Fruit fly (Drosophila melanogaster) whole organism, embryonic: ENCODE data around the gene CG11267.
A peak's percentile ranks its signal among the peaks of the same experiment; 100 is the strongest.

Source experiments
- Blimp-1 ChIP-seq: fragments of 200-800 bp; sonication (Bioruptor generic); optimal IDR thresholded peaks from 3 replicates; lab custom pipeline; 2018; ENCODE audit warnings: missing biosample characterization, missing genetic modification characterization, mild to moderate bottlenecking, moderate library complexity, missing genetic modification reagents
- CG1024 ChIP-seq: fragments of 200-800 bp; sonication (Bioruptor generic); IDR thresholded peaks from 2 replicates; pipeline ENCODE4 v1.3.6; 2022; ENCODE audit warnings: missing biosample characterization, missing genetic modification characterization
- CG11085 ChIP-seq: fragments of 200-800 bp; sonication (Bioruptor generic); IDR thresholded peaks from 2 replicates; pipeline ENCODE4 v1.3.6; 2022; ENCODE audit warnings: missing biosample characterization, missing genetic modification characterization
- CG11093 ChIP-seq: fragments of 200-800 bp; sonication (Bioruptor generic); IDR thresholded peaks from 3 replicates; pipeline ENCODE4 v1.3.6; 2022; ENCODE audit warnings: missing biosample characterization, missing genetic modification characterization
- CG11398 ChIP-seq: fragments of 200-800 bp; sonication (Bioruptor generic); optimal IDR thresholded peaks from 2 replicates; lab custom pipeline; 2016; ENCODE audit warnings: missing biosample characterization, missing genetic modification characterization
- CG15011 ChIP-seq: fragments of 200-800 bp; sonication (Bioruptor generic); optimal IDR thresholded peaks from 3 replicates; lab custom pipeline; 2018; ENCODE audit warnings: missing biosample characterization, mild to moderate bottlenecking, missing genetic modification characterization
- CG15601 ChIP-seq: fragments of 200-800 bp; sonication (Bioruptor generic); optimal IDR thresholded peaks from 3 replicates; lab custom pipeline; 2019; ENCODE audit warnings: missing biosample characterization, mild to moderate bottlenecking, missing genetic modification characterization, moderate library complexity
- CG16779 ChIP-seq: fragments of 200-800 bp; sonication (Bioruptor generic); IDR thresholded peaks from 2 replicates; pipeline ENCODE4 v1.3.6; 2022; ENCODE audit warnings: missing biosample characterization, missing genetic modification characterization
- CG16863 ChIP-seq: fragments of 200-800 bp; sonication (Bioruptor generic); optimal IDR thresholded peaks from 3 replicates; lab custom pipeline; 2016; ENCODE audit warnings: missing biosample characterization, missing genetic modification characterization
- CG34376 ChIP-seq: fragments of 200-800 bp; sonication (Bioruptor generic); optimal IDR thresholded peaks from 2 replicates; lab custom pipeline; 2018; ENCODE audit warnings: missing biosample characterization, mild to moderate bottlenecking, missing genetic modification characterization
- CG4707 ChIP-seq: fragments of 200-800 bp; sonication (Bioruptor generic); optimal IDR thresholded peaks from 2 replicates; lab custom pipeline; 2018; ENCODE audit warnings: missing biosample characterization, mild to moderate bottlenecking, missing genetic modification characterization, moderate library complexity
- CG4820 ChIP-seq: fragments of 200-800 bp; sonication (Bioruptor generic); optimal IDR thresholded peaks from 3 replicates; lab custom pipeline; 2016; ENCODE audit warnings: missing biosample characterization, missing genetic modification characterization
- CG5953 ChIP-seq: fragments of 200-800 bp; sonication (Bioruptor generic); IDR thresholded peaks from 2 replicates; pipeline ENCODE4 v1.3.6; 2022; ENCODE audit warnings: missing biosample characterization, missing genetic modification characterization
- CG6683 ChIP-seq: fragments of 200-800 bp; sonication (Bioruptor generic); optimal IDR thresholded peaks from 2 replicates; lab custom pipeline; 2017; ENCODE audit warnings: missing biosample characterization, mild to moderate bottlenecking, missing genetic modification characterization, missing genetic modification reagents
- CG6765 ChIP-seq: fragments of 200-800 bp; sonication (Bioruptor generic); optimal IDR thresholded peaks from 3 replicates; lab custom pipeline; 2017; ENCODE audit warnings: missing biosample characterization, mild to moderate bottlenecking, missing genetic modification characterization
- CG7271 ChIP-seq: fragments of 200-800 bp; sonication (Bioruptor generic); optimal IDR thresholded peaks from 2 replicates; lab custom pipeline; 2018; ENCODE audit warnings: missing biosample characterization, mild to moderate bottlenecking, missing genetic modification characterization, moderate library complexity
- CG7987 ChIP-seq: fragments of 200-800 bp; sonication (Bioruptor generic); optimal IDR thresholded peaks from 2 replicates; lab custom pipeline; 2018; ENCODE audit warnings: missing biosample characterization, mild to moderate bottlenecking, missing genetic modification characterization, moderate library complexity
- CG9609 ChIP-seq: fragments of 200-800 bp; sonication (Bioruptor generic); optimal IDR thresholded peaks from 3 replicates; lab custom pipeline; 2016; ENCODE audit warnings: missing biosample characterization, missing genetic modification characterization
- CG9727 ChIP-seq: fragments of 200-800 bp; sonication (Bioruptor generic); optimal IDR thresholded peaks from 3 replicates; lab custom pipeline; 2017; ENCODE audit warnings: missing biosample characterization, mild to moderate bottlenecking, missing genetic modification characterization
- CG9797 ChIP-seq: fragments of 200-800 bp; sonication (Bioruptor generic); optimal IDR thresholded peaks from 3 replicates; lab custom pipeline; 2018; ENCODE audit warnings: missing biosample characterization, mild to moderate bottlenecking, missing genetic modification characterization
- Ets97D ChIP-seq: fragments of 200-800 bp; sonication (Bioruptor generic); optimal IDR thresholded peaks from 3 replicates; lab custom pipeline; 2016; ENCODE audit warnings: missing biosample characterization, missing genetic modification characterization
- NC2α ChIP-seq: fragments of 200-800 bp; sonication (Bioruptor generic); optimal IDR thresholded peaks from 2 replicates; lab custom pipeline; 2016; ENCODE audit warnings: missing biosample characterization, missing genetic modification characterization
- Nf-YA ChIP-seq: fragments of 200-800 bp; sonication (Bioruptor generic); IDR thresholded peaks from 2 replicates; pipeline ENCODE4 v1.3.6; 2022; ENCODE audit warnings: missing biosample characterization, missing genetic modification characterization
- Sox102F ChIP-seq: fragments of 200-800 bp; sonication (Bioruptor generic); optimal IDR thresholded peaks from 2 replicates; lab custom pipeline; 2018; ENCODE audit warnings: missing biosample characterization, mild to moderate bottlenecking, missing genetic modification characterization, moderate library complexity
- Ssrp ChIP-seq: fragments of 200-800 bp; sonication (Bioruptor generic); optimal IDR thresholded peaks from 2 replicates; lab custom pipeline; 2018; ENCODE audit warnings: missing biosample characterization, mild to moderate bottlenecking, missing genetic modification characterization, moderate library complexity
- bowl ChIP-seq: fragments of 200-800 bp; sonication (Bioruptor generic); IDR thresholded peaks from 2 replicates; pipeline ENCODE4 v1.3.6; 2022; ENCODE audit warnings: missing biosample characterization, missing genetic modification characterization
- chinmo ChIP-seq: fragments of 200-800 bp; sonication (Bioruptor generic); IDR thresholded peaks from 4 replicates; pipeline ENCODE4 v1.3.6; 2022; ENCODE audit warnings: missing biosample characterization, missing genetic modification characterization; ENCODE audit not compliant: partially characterized antibody
- chn ChIP-seq: fragments of 200-800 bp; sonication (Bioruptor generic); optimal IDR thresholded peaks from 2 replicates; lab custom pipeline; 2016; ENCODE audit warnings: missing biosample characterization, missing genetic modification characterization
- crol ChIP-seq: fragments of 200-800 bp; sonication (Bioruptor generic); IDR thresholded peaks from 2 replicates; pipeline ENCODE4 v1.3.6; 2022; ENCODE audit warnings: missing biosample characterization, missing genetic modification characterization
- dysf ChIP-seq: fragments of 200-800 bp; sonication (Bioruptor generic); IDR thresholded peaks from 3 replicates; pipeline ENCODE4 v1.3.6; 2022; ENCODE audit warnings: missing biosample characterization, missing genetic modification characterization
- en ChIP-seq: fragments of 200-800 bp; sonication (Bioruptor generic); optimal IDR thresholded peaks from 2 replicates; lab custom pipeline; 2016; ENCODE audit warnings: missing biosample characterization, missing genetic modification characterization
- eyg ChIP-seq: fragments of 200-800 bp; sonication (Bioruptor generic); optimal IDR thresholded peaks from 3 replicates; lab custom pipeline; 2016; ENCODE audit warnings: missing biosample characterization, missing genetic modification characterization
- fd3F ChIP-seq: fragments of 200-800 bp; sonication (Bioruptor generic); optimal IDR thresholded peaks from 2 replicates; lab custom pipeline; 2018; ENCODE audit warnings: missing biosample characterization, mild to moderate bottlenecking, missing genetic modification characterization, moderate library complexity
- fd96Cb ChIP-seq: fragments of 200-800 bp; sonication (Bioruptor generic); optimal IDR thresholded peaks from 2 replicates; lab custom pipeline; 2018; ENCODE audit warnings: missing biosample characterization, mild to moderate bottlenecking, missing genetic modification characterization, moderate library complexity
- ftz-f1 ChIP-seq: fragments of 200-800 bp; sonication (Bioruptor generic); optimal IDR thresholded peaks from 2 replicates; lab custom pipeline; 2016; ENCODE audit warnings: missing biosample characterization, missing genetic modification characterization
- gcm ChIP-seq: fragments of 200-800 bp; sonication (Bioruptor generic); optimal IDR thresholded peaks from 2 replicates; lab custom pipeline; 2019; ENCODE audit warnings: missing biosample characterization, mild to moderate bottlenecking, missing genetic modification characterization, moderate library complexity
- jigr1 ChIP-seq: fragments of 200-800 bp; sonication (Bioruptor generic); IDR thresholded peaks from 3 replicates; pipeline ENCODE4 v1.3.6; 2022; ENCODE audit warnings: missing biosample characterization, missing genetic modification characterization
- kni ChIP-seq: fragments of 200-800 bp; sonication (Bioruptor generic); optimal IDR thresholded peaks from 3 replicates; lab custom pipeline; 2017; ENCODE audit warnings: mild to moderate bottlenecking, missing biosample characterization, missing genetic modification reagents, missing genetic modification characterization
- pnt ChIP-seq: fragments of 200-800 bp; sonication (Bioruptor generic); optimal IDR thresholded peaks from 3 replicates; lab custom pipeline; 2016; ENCODE audit warnings: missing biosample characterization, missing genetic modification characterization
- ro ChIP-seq: fragments of 200-800 bp; sonication (Bioruptor generic); IDR thresholded peaks from 2 replicates; pipeline ENCODE4 v1.3.6; 2022; ENCODE audit warnings: missing biosample characterization, missing genetic modification characterization
- row ChIP-seq: fragments of 200-800 bp; sonication (Bioruptor generic); IDR thresholded peaks from 3 replicates; pipeline ENCODE4 v1.3.6; 2022; ENCODE audit warnings: missing biosample characterization, missing genetic modification characterization
- scrt ChIP-seq: fragments of 200-800 bp; sonication (Bioruptor generic); optimal IDR thresholded peaks from 2 replicates; lab custom pipeline; 2018; ENCODE audit warnings: missing biosample characterization, mild to moderate bottlenecking, missing genetic modification characterization, moderate library complexity
- sens ChIP-seq: fragments of 200-800 bp; sonication (Bioruptor generic); peaks from one replicate; lab custom pipeline; 2016; ENCODE audit warnings: missing biosample characterization, missing genetic modification characterization
- sima ChIP-seq: fragments of 200-800 bp; sonication (Bioruptor generic); optimal IDR thresholded peaks from 2 replicates; lab custom pipeline; 2016; ENCODE audit warnings: missing biosample characterization, missing genetic modification characterization
- tna ChIP-seq: fragments of 200-800 bp; sonication (Bioruptor generic); IDR thresholded peaks from 2 replicates; pipeline ENCODE4 v1.3.6; 2022; ENCODE audit warnings: missing biosample characterization, missing genetic modification characterization; ENCODE audit not compliant: partially characterized antibody
- trh ChIP-seq: fragments of 200-800 bp; sonication (Bioruptor generic); optimal IDR thresholded peaks from 2 replicates; lab custom pipeline; 2016; ENCODE audit warnings: missing biosample characterization, missing genetic modification characterization
- vvl ChIP-seq: fragments of 200-800 bp; sonication (Bioruptor generic); IDR thresholded peaks from 2 replicates; pipeline ENCODE4 v1.3.6; 2022; ENCODE audit warnings: missing biosample characterization, missing genetic modification characterization
- zf30C ChIP-seq: fragments of 200-800 bp; sonication (Bioruptor generic); optimal IDR thresholded peaks from 3 replicates; lab custom pipeline; 2018; ENCODE audit warnings: missing biosample characterization, mild to moderate bottlenecking, missing genetic modification characterization

Gene CG11267

DNA sequence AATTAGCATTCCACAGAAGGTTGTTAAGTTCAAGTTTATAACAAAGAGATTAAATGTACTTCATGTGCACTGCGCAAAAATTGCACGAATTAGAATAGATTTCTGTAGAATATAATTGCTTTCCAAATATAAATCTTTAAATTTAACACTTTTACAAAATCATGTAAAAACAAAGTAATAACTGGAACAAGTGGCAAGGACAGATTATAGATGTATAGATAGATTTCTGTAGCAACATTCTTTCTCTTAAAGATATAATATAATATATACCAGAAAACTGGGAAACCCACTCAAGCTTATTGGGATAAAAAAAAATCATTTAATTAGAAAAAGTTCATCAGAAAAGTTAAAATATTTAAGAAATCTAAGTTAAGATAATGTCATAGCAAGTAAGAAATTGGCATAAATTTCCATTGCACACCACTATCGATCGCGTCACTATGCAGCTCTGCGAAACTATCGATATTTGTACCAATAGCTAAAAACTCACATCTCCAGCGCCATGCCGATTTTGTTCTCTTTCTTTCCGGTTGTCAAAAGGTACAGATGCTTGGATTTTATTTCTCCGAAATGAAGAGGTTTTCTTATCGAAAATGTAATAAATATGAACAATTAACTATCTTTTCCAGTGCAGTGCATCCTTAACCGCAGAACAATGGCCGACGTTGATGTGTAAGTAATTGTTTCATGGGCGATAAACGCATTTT, 7.2 kb downstream of the CG11267 start, which contains the start of gene RpS12 (continued):
- TF ChIP-seq CG4707 (GFP tag; lab: Kevin White, UChicago) (peak; percentile 80), Ssrp (tag; lab: Kevin White, UChicago) (peak; percentile 31), Sox102F (GFP tag; lab: Kevin White, UChicago) (peak; percentile 34), CG9727 (GFP tag; lab: Kevin White, UChicago) (peak; percentile 77), CG15011 (GFP tag; lab: Kevin White, UChicago) (peak; percentile 56), fd96Cb (tag; lab: Kevin White, UChicago) (peak; percentile 34), CG15601 (tag; lab: Kevin White, UChicago) (peak; percentile 56), tna (peak; percentile 63), CG4820 (peak; percentile 59), trh (GFP tag; lab: Kevin White, UChicago) (peak; percentile 61), CG11093 (no peak), CG7271 (tag; lab: Kevin White, UChicago) (peak; percentile 83), chn (GFP tag; lab: Kevin White, UChicago) (peak; percentile 70), chinmo (GFP tag; lab: Robert Waterston, UW) (peak; percentile 60; the same call in 1 of the 4 replicates), CG7987 (GFP tag; lab: Kevin White, UChicago) (peak; percentile 94), row (peak; percentile 80), Nf-YA (GFP tag; lab: Robert Waterston, UW) (peak; percentile 58), zf30C (GFP tag; lab: Kevin White, UChicago) (no peak), jigr1 (GFP tag; lab: Robert Waterston, UW) (no peak), en (GFP tag; lab: Kevin White, UChicago) (peak; percentile 73), ftz-f1 (GFP tag; lab: Kevin White, UChicago) (no peak), eyg (GFP tag; lab: Kevin White, UChicago) (peak; percentile 71)

DNA sequence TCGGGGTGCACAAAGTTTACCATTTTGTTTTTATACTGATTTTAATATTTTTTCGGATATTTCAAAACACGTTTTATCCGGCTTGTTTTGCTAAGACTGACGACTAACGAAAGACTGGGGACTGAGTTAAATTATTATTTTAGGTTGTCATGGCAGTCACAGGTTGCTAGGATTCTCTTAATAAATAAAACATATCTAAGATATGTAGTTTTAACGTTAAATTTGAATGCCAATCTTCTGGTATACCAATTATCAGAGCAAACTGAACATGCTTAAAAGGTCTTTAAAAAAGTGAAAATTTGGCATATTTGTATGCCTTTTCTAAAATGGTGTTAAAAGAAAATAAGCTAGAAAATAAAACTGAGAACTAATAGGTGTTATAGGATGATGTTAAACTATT, 10.5 kb downstream of the CG11267 start, which contains the start of gene Zmynd10:
TSS of gene Zmynd10 (minus strand) at position 101 of the 400 bp plus-strand sequence.
- TF ChIP-seq CG16863 (no peak), row (no peak), fd3F (GFP tag; lab: Kevin White, UChicago) (no peak), NC2α (GFP tag; lab: Kevin White, UChicago) (no peak), CG11398 (no peak), CG5953 (GFP tag; lab: Robert Waterston, UW) (no peak), sens (GFP tag; lab: Kevin White, UChicago) (no peak), ro (no peak)
- TF ChIP-seq, all 482 proteins: peak for 0

DNA sequence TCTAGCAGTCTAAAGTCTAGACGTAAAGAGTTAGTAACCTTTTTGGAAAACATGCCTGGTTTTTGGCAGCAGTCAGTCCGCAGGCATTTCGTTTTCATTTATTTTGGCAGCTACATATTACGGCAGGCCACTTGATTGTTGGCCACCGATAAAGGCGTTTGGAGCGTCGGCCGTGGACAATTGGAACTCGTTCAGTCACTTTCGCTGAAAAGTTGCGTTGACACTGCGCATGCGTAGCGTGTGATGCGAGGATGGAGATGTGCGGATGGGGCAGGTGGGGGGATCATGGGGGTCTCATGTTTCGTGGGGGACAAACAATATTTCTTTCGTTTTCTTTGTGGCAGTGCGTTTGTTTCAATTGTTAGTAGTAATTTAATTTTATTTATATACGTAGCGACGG, 11.0 kb downstream of the CG11267 start:
- TF ChIP-seq gcm (GFP tag; lab: Kevin White, UChicago), result no peak
- no peak for TF ChIP-seq CG9609 (GFP tag; lab: Kevin White, UChicago)
- TF ChIP-seq vvl, result 0 out of 2 replicates have a peak, but pooled peaks have one; percentile 36
- no peak for TF ChIP-seq CG1024 (GFP tag; lab: Robert Waterston, UW)
- TF ChIP-seq CG34376 (GFP tag; lab: Kevin White, UChicago), result no peak
- TF ChIP-seq crol (GFP tag; lab: Robert Waterston, UW), result peak; percentile 44
- TF ChIP-seq CG6683 (GFP tag; lab: Kevin White, UChicago), result no peak
- TF ChIP-seq CG6765 (GFP tag; lab: Kevin White, UChicago), result no peak
- no peak for TF ChIP-seq bowl (GFP tag; lab: Robert Waterston, UW)
- TF ChIP-seq dysf (GFP tag; lab: Robert Waterston, UW), result no peak
- no peak for TF ChIP-seq Ets97D
- TF ChIP-seq CG9797 (GFP tag; lab: Kevin White, UChicago), result no peak
- no peak for TF ChIP-seq pnt (GFP tag; lab: Kevin White, UChicago)
- no peak for TF ChIP-seq CG11085 (GFP tag; lab: Robert Waterston, UW)
- TF ChIP-seq kni (GFP tag; lab: Kevin White, UChicago), result peak; percentile 28
- no peak for TF ChIP-seq Sox102F (GFP tag; lab: Kevin White, UChicago)
- no peak for TF ChIP-seq zf30C (GFP tag; lab: Kevin White, UChicago)
- no peak for TF ChIP-seq CG16779 (GFP tag; lab: Robert Waterston, UW)
- peak; percentile 85 for TF ChIP-seq Blimp-1 (GFP tag; lab: Kevin White, UChicago)
- no peak for TF ChIP-seq scrt (GFP tag; lab: Kevin White, UChicago)
- no peak for TF ChIP-seq sima (GFP tag; lab: Kevin White, UChicago)
